Fruit fly (Drosophila melanogaster) whole organism, adult: ENCODE measurements around the gene NdufA3.

Experiments
- CG1620 ChIP-seq: fragments of 200-800 bp; sonication (Bioruptor generic); optimal IDR thresholded peaks from 2 replicates; lab custom pipeline; 2016; ENCODE audit warnings: missing biosample characterization, missing genetic modification characterization
- CG33017 ChIP-seq: fragments of 200-800 bp; sonication (Bioruptor generic); optimal IDR thresholded peaks from 2 replicates; lab custom pipeline; 2018; ENCODE audit warnings: missing biosample characterization, mild to moderate bottlenecking, missing genetic modification characterization, moderate library complexity
- cnc ChIP-seq, 2 experiments: fragments of >200 bp; optimal IDR thresholded peaks; 2 replicates each; lab custom pipeline; 2017
- toe ChIP-seq: fragments of 200-800 bp; sonication (Bioruptor generic); optimal IDR thresholded peaks from 2 replicates; lab custom pipeline; 2016; ENCODE audit warnings: missing biosample characterization, missing genetic modification characterization

DNA sequence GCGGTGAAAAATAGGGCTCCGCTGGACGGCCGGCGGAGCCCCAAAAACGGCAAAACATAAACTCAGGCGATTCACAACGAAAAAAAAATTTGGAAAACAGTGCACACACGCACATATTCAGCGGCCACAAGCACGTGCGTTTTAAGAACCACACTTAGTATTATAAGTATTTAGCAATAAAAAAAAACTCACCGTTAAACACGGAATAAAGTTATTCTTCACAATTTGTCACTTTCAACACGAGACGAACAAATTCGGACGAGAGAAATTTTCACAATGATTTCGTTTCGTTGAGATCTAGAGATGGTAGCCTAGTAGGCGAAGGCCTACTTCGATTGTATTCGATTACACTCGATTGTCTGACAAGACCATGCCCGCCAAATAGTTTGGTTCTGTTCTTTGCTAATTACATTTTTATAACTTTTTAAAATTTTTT lies 3.4 kb downstream of the NdufA3 start, which contains the start of gene His3.3B:
- TF ChIP-seq CG33017 (tag; lab: Kevin White, UChicago) (no peak), CG1620 (GFP tag; lab: Kevin White, UChicago) (peak; percentile 60), cnc (optimal IDR thresholded peaks at IDR 0.05; lab: Kevin White, UChicago) (no peak), toe (GFP tag; lab: Kevin White, UChicago) (no peak)
